Fruit fly (Drosophila melanogaster) whole organism, prepupa: ENCODE results near the gene Vha26.
A peak's percentile ranks its signal among the peaks of the same experiment; 100 is the strongest.

Experiments used
- Blimp-1 ChIP-seq: fragments of 200-800 bp; sonication (Bioruptor generic); optimal IDR thresholded peaks from 3 replicates; lab custom pipeline; 2017; ENCODE audit warnings: missing biosample characterization, missing genetic modification characterization, mild to moderate bottlenecking, moderate library complexity, missing genetic modification reagents
- CG10631 ChIP-seq: fragments of 200-800 bp; sonication (Bioruptor generic); optimal IDR thresholded peaks from 2 replicates; lab custom pipeline; 2016; ENCODE audit warnings: missing biosample characterization, missing genetic modification characterization
- CG10669 ChIP-seq: fragments of 200-800 bp; sonication (Bioruptor generic); optimal IDR thresholded peaks from 3 replicates; lab custom pipeline; 2018; ENCODE audit warnings: missing biosample characterization, mild to moderate bottlenecking, missing genetic modification characterization, moderate library complexity
- CG11294 ChIP-seq: fragments of 200-800 bp; sonication (Bioruptor generic); IDR thresholded peaks from 2 replicates; pipeline ENCODE4 v1.3.6; 2022; ENCODE audit warnings: missing biosample characterization, missing genetic modification characterization
- CG11762 ChIP-seq: fragments of 200-800 bp; sonication (Bioruptor generic); optimal IDR thresholded peaks from 3 replicates; lab custom pipeline; 2016; ENCODE audit warnings: missing biosample characterization, missing genetic modification characterization; ENCODE audit not compliant: insufficient read depth
- CG11902 ChIP-seq: fragments of 200-800 bp; sonication (Bioruptor generic); optimal IDR thresholded peaks from 3 replicates; lab custom pipeline; 2016; ENCODE audit warnings: missing biosample characterization, missing genetic modification characterization
- CG15336 ChIP-seq: fragments of 200-800 bp; sonication (Bioruptor generic); IDR thresholded peaks from 2 replicates; pipeline ENCODE4 v1.3.6; 2022; ENCODE audit warnings: missing biosample characterization, missing genetic modification characterization
- CG1621 ChIP-seq: fragments of 200-800 bp; sonication (Bioruptor generic); optimal IDR thresholded peaks from 3 replicates; lab custom pipeline; 2018; ENCODE audit warnings: missing biosample characterization, mild to moderate bottlenecking, missing genetic modification characterization
- CG16779 ChIP-seq: fragments of 200-800 bp; sonication (Bioruptor generic); optimal IDR thresholded peaks from 3 replicates; lab custom pipeline; 2017; ENCODE audit warnings: missing biosample characterization, mild to moderate bottlenecking, missing genetic modification characterization
- CG3032 ChIP-seq: fragments of 200-800 bp; optimal IDR thresholded peaks from 2 replicates; lab custom pipeline; 2019; ENCODE audit warnings: missing biosample characterization, mild to moderate bottlenecking, missing genetic modification characterization, moderate library complexity
- CG31627 ChIP-seq: fragments of 200-800 bp; sonication (Bioruptor generic); optimal IDR thresholded peaks from 3 replicates; lab custom pipeline; 2016; ENCODE audit warnings: missing biosample characterization, missing genetic modification characterization
- CG32006 ChIP-seq: fragments of 200-800 bp; sonication (Bioruptor generic); optimal IDR thresholded peaks from 3 replicates; lab custom pipeline; 2017; ENCODE audit warnings: missing biosample characterization, mild to moderate bottlenecking, missing genetic modification characterization
- CG34406 ChIP-seq: fragments of 200-800 bp; sonication (Bioruptor generic); optimal IDR thresholded peaks from 3 replicates; lab custom pipeline; 2016; ENCODE audit warnings: missing biosample characterization, missing genetic modification characterization
- CG4318 ChIP-seq: fragments of 200-800 bp; sonication (Bioruptor generic); optimal IDR thresholded peaks from 3 replicates; lab custom pipeline; 2017; ENCODE audit warnings: missing biosample characterization, mild to moderate bottlenecking, missing genetic modification characterization
- CG6163 ChIP-seq: fragments of 200-800 bp; sonication (Bioruptor generic); IDR thresholded peaks from 3 replicates; pipeline ENCODE4 v1.3.6; 2022; ENCODE audit warnings: missing biosample characterization, missing genetic modification characterization
- CG6808 ChIP-seq: fragments of 200-800 bp; sonication (Bioruptor generic); optimal IDR thresholded peaks from 3 replicates; lab custom pipeline; 2017; ENCODE audit warnings: missing biosample characterization, missing genetic modification characterization, mild to moderate bottlenecking, moderate library complexity, missing genetic modification reagents
- CG6854 ChIP-seq: fragments of 200-800 bp; sonication (Bioruptor generic); optimal IDR thresholded peaks from 2 replicates; lab custom pipeline; 2017; ENCODE audit warnings: missing biosample characterization, mild to moderate bottlenecking, missing genetic modification characterization
- CG7368 ChIP-seq: fragments of 200-800 bp; sonication (Bioruptor generic); optimal IDR thresholded peaks from 3 replicates; lab custom pipeline; 2016; ENCODE audit warnings: missing biosample characterization, missing genetic modification characterization
- CG8119 ChIP-seq: fragments of 200-800 bp; sonication (Bioruptor generic); IDR thresholded peaks from 3 replicates; pipeline ENCODE4 v1.3.6; 2022; ENCODE audit warnings: missing biosample characterization, missing genetic modification characterization
- CG8319 ChIP-seq: fragments of 200-800 bp; sonication (Bioruptor generic); optimal IDR thresholded peaks from 3 replicates; lab custom pipeline; 2016; ENCODE audit warnings: missing biosample characterization, missing genetic modification characterization
- CG8632 ChIP-seq: fragments of 200-800 bp; sonication (Bioruptor generic); optimal IDR thresholded peaks from 3 replicates; lab custom pipeline; 2016; ENCODE audit warnings: missing biosample characterization, missing genetic modification characterization
- CG9139 ChIP-seq: fragments of 200-800 bp; sonication (Bioruptor generic); optimal IDR thresholded peaks from 3 replicates; lab custom pipeline; 2017; ENCODE audit warnings: missing biosample characterization, mild to moderate bottlenecking, missing genetic modification characterization
- Eip75B ChIP-seq: fragments of 200-800 bp; sonication (Bioruptor generic); optimal IDR thresholded peaks from 3 replicates; lab custom pipeline; 2016; ENCODE audit warnings: missing biosample characterization, missing genetic modification characterization
- Eip78C ChIP-seq: fragments of 200-800 bp; sonication (Bioruptor generic); peaks from one replicate; lab custom pipeline; 2016; ENCODE audit warnings: missing biosample characterization, missing genetic modification characterization
- Ets21C ChIP-seq: fragments of 200-800 bp; sonication (Bioruptor generic); optimal IDR thresholded peaks from 3 replicates; lab custom pipeline; 2016; ENCODE audit warnings: missing biosample characterization, missing genetic modification characterization
- Ets96B ChIP-seq: fragments of 200-800 bp; optimal IDR thresholded peaks from 2 replicates; lab custom pipeline; 2019; ENCODE audit warnings: missing biosample characterization, mild to moderate bottlenecking, missing genetic modification characterization, moderate library complexity
- Gug ChIP-seq: fragments of 200-800 bp; sonication (Bioruptor generic); IDR thresholded peaks from 2 replicates; pipeline ENCODE4 v1.3.6; 2022; ENCODE audit warnings: missing biosample characterization, missing genetic modification characterization
- Hr38 ChIP-seq: sonication (Bioruptor generic); optimal IDR thresholded peaks from 2 replicates; lab custom pipeline; 2016; ENCODE audit warnings: missing biosample characterization, missing genetic modification characterization
- Hr39 ChIP-seq: fragments of 200-800 bp; sonication (Bioruptor generic); optimal IDR thresholded peaks from 2 replicates; lab custom pipeline; 2016; ENCODE audit warnings: missing biosample characterization, missing genetic modification characterization
- Hr4 ChIP-seq: fragments of 200-800 bp; sonication (Bioruptor generic); optimal IDR thresholded peaks from 3 replicates; lab custom pipeline; 2016; ENCODE audit warnings: missing biosample characterization, missing genetic modification characterization
- Lpt ChIP-seq: fragments of 200-800 bp; sonication (Bioruptor generic); optimal IDR thresholded peaks from 3 replicates; lab custom pipeline; 2016; ENCODE audit warnings: missing biosample characterization, missing genetic modification characterization
- Met ChIP-seq: fragments of 200-800 bp; sonication (Bioruptor generic); optimal IDR thresholded peaks from 3 replicates; lab custom pipeline; 2016; ENCODE audit warnings: missing biosample characterization, missing genetic modification characterization
- OdsH ChIP-seq: fragments of 200-800 bp; sonication (Bioruptor generic); optimal IDR thresholded peaks from 3 replicates; lab custom pipeline; 2016; ENCODE audit warnings: missing biosample characterization, missing genetic modification characterization
- Sox102F ChIP-seq: fragments of 200-800 bp; sonication (Bioruptor generic); optimal IDR thresholded peaks from 2 replicates; lab custom pipeline; 2016; ENCODE audit warnings: missing biosample characterization, mild to moderate bottlenecking, missing genetic modification characterization
- achi ChIP-seq: fragments of 200-800 bp; sonication (Bioruptor generic); optimal IDR thresholded peaks from 3 replicates; lab custom pipeline; 2016; ENCODE audit warnings: missing biosample characterization, missing genetic modification characterization
- acj6 ChIP-seq: fragments of 200-800 bp; sonication (Bioruptor generic); optimal IDR thresholded peaks from 3 replicates; lab custom pipeline; 2016; ENCODE audit warnings: missing biosample characterization, missing genetic modification characterization
- cyc ChIP-seq: fragments of 200-800 bp; sonication (Bioruptor generic); optimal IDR thresholded peaks from 3 replicates; lab custom pipeline; 2016; ENCODE audit warnings: missing biosample characterization, missing genetic modification characterization
- dsx ChIP-seq: fragments of 200-800 bp; optimal IDR thresholded peaks from 3 replicates; lab custom pipeline; 2019; ENCODE audit warnings: missing biosample characterization, mild to moderate bottlenecking, missing genetic modification characterization, moderate library complexity; ENCODE audit not compliant: poor library complexity, severe bottlenecking
- eg ChIP-seq: fragments of 200-800 bp; sonication (Bioruptor generic); IDR thresholded peaks from 3 replicates; pipeline ENCODE4 v1.3.6; 2022; ENCODE audit warnings: missing biosample characterization, missing genetic modification characterization
- esn ChIP-seq: fragments of 200-800 bp; sonication (Bioruptor generic); optimal IDR thresholded peaks from 2 replicates; lab custom pipeline; 2016; ENCODE audit warnings: missing biosample characterization, mild to moderate bottlenecking, missing genetic modification characterization, moderate library complexity
- fd59A ChIP-seq: fragments of 200-800 bp; sonication (Bioruptor generic); optimal IDR thresholded peaks from 2 replicates; lab custom pipeline; 2017; ENCODE audit warnings: missing biosample characterization, mild to moderate bottlenecking, missing genetic modification characterization, missing genetic modification reagents
- fd85E ChIP-seq: fragments of 200-800 bp; sonication (Bioruptor generic); optimal IDR thresholded peaks from 3 replicates; lab custom pipeline; 2016; ENCODE audit warnings: missing biosample characterization, missing genetic modification characterization
- fkh ChIP-seq: fragments of 200-800 bp; sonication (Bioruptor generic); optimal IDR thresholded peaks from 3 replicates; lab custom pipeline; 2017; ENCODE audit warnings: missing biosample characterization, mild to moderate bottlenecking, missing genetic modification characterization, moderate library complexity
- lz ChIP-seq: fragments of 200-800 bp; sonication (Bioruptor generic); optimal IDR thresholded peaks from 3 replicates; lab custom pipeline; 2016; ENCODE audit warnings: missing biosample characterization, missing genetic modification characterization
- pdm3 ChIP-seq: fragments of 200-800 bp; sonication (Bioruptor generic); optimal IDR thresholded peaks from 3 replicates; lab custom pipeline; 2016; ENCODE audit warnings: missing biosample characterization, missing genetic modification characterization
- salr ChIP-seq, 2 experiments: fragments of 200-800 bp; sonication (Bioruptor generic); optimal IDR thresholded peaks; 3 replicates each; lab custom pipeline; 2016 to 2018; ENCODE audit warnings: missing biosample characterization in 2 of 2, missing genetic modification characterization in 2 of 2, mild to moderate bottlenecking in 1 of 2
- spab ChIP-seq: fragments of 200-800 bp; sonication (Bioruptor generic); optimal IDR thresholded peaks from 2 replicates; lab custom pipeline; 2017; ENCODE audit warnings: missing biosample characterization, mild to moderate bottlenecking, missing genetic modification characterization, missing genetic modification reagents
- ss ChIP-seq, 2 experiments: fragments of 200-800 bp; sonication (Bioruptor generic); optimal IDR thresholded peaks; 2 replicates in 1 of 2; 3 replicates in 1 of 2; lab custom pipeline; 2017 to 2018; ENCODE audit warnings: mild to moderate bottlenecking in 2 of 2, missing biosample characterization in 2 of 2, missing genetic modification characterization in 2 of 2, moderate library complexity in 1 of 2
- svp ChIP-seq: fragments of 200-800 bp; sonication (Bioruptor generic); peaks from one replicate; lab custom pipeline; 2016; ENCODE audit warnings: missing biosample characterization, missing genetic modification characterization
- topi ChIP-seq: fragments of 200-800 bp; sonication (Bioruptor generic); optimal IDR thresholded peaks from 3 replicates; lab custom pipeline; 2016; ENCODE audit warnings: missing biosample characterization, missing genetic modification characterization
- vri ChIP-seq: fragments of 200-800 bp; sonication (Bioruptor generic); optimal IDR thresholded peaks from 3 replicates; lab custom pipeline; 2016; ENCODE audit warnings: missing biosample characterization, mild to moderate bottlenecking, missing genetic modification characterization

The Vha26 gene

DNA sequence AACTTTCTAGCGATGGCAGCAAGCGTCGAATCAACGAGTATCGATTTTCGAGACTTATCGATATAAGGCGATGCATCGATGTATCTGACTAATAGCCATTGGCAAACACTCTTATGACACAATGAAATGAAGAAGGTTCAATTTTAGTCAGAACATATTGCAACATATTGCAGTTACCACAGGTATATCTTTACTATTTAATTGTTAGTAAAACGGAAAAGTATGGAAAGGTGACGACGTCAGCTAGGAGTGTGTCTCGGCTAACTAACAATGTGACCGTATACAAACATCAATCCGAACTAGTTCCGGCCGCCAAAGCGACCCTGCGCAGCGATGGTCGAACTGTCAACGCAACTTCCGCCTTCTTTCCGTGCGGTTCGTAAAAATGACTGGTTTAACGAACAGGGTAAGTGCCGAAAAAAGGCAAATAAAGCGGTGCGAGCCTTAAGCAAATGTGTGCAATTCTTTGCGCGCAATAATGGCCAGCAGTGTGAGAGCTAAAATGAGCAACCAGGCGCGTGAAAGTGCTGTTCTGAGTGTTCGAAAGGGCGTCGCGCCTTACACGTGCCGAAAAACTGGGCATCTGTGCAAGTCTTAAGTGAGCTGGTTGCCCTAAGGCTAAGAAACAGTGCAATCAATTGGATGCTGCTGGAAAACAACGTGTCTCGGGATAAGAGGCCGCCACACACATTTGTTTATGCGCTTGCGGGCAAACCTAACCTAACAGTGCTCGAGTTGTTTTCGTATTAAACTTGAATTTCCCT lies 32.7 kb downstream of the Vha26 start, which contains the start of the genes Dph4, Spec2 and RpL13A:
Dph4 (minus strand) TSS at position 11 of the 764 bp plus-strand sequence.
Spec2 (minus strand) TSS at position 11 of the 764 bp plus-strand sequence.
RpL13A (plus strand) TSS at position 360 of the 764 bp plus-strand sequence.
- TF ChIP-seq CG8119 (GFP tag; lab: Robert Waterston, UW) (no peak), Eip78C (GFP tag; lab: Kevin White, UChicago) (peak; percentile 96), cyc (GFP tag; lab: Kevin White, UChicago) (peak; percentile 83), achi (GFP tag; lab: Kevin White, UChicago) (peak; percentile 100), CG32006 (GFP tag; lab: Kevin White, UChicago) (no peak), CG15336 (no peak), CG16779 (tag; lab: Kevin White, UChicago) (peak; percentile 67), spab (no peak), Lpt (no peak), topi (peak; percentile 79), esn (GFP tag; lab: Kevin White, UChicago) (peak; percentile 92), pdm3 (GFP tag; lab: Kevin White, UChicago) (no peak), Sox102F (GFP tag; lab: Kevin White, UChicago) (peak; percentile 89), acj6 (GFP tag; lab: Kevin White, UChicago) (peak; percentile 83), CG6163 (no peak), CG4318 (GFP tag; lab: Kevin White, UChicago) (no peak), dsx (GFP tag; lab: Kevin White, UChicago) (peak; percentile 38), CG6854 (GFP tag; lab: Kevin White, UChicago) (peak; percentile 95), Hr38 (no peak), Ets96B (peak; percentile 49), Gug (no peak), CG10669 (no peak), Hr39 (no peak), CG3032 (tag; lab: Kevin White, UChicago) (peak; percentile 75), Blimp-1 (GFP tag; lab: Kevin White, UChicago) (peak; percentile 72), CG34406 (peak; percentile 83), OdsH (GFP tag; lab: Kevin White, UChicago) (no peak), CG8319 (GFP tag; lab: Kevin White, UChicago) (peak; percentile 73), CG11902 (GFP tag; lab: Kevin White, UChicago) (peak; percentile 48), CG9139 (GFP tag; lab: Kevin White, UChicago) (no peak), CG8632 (GFP tag; lab: Kevin White, UChicago) (peak; percentile 60), CG11762 (peak; percentile 67), salr (GFP tag; optimal IDR thresholded peaks at IDR 0.05; lab: Kevin White, UChicago) (peak in 1 of 2 experiments; percentile 91), Eip75B (GFP tag; lab: Kevin White, UChicago) (no peak), CG11294 (GFP tag; lab: Robert Waterston, UW) (no peak), CG31627 (GFP tag; lab: Kevin White, UChicago) (peak; percentile 80), CG7368 (GFP tag; lab: Kevin White, UChicago) (peak; percentile 86), CG6808 (GFP tag; lab: Kevin White, UChicago) (peak; percentile 83), fkh (GFP tag; lab: Kevin White, UChicago) (peak; percentile 82), eg (GFP tag; lab: Robert Waterston, UW) (no peak), CG10631 (GFP tag; lab: Kevin White, UChicago) (no peak), CG1621 (tag; lab: Kevin White, UChicago) (peak; percentile 83), fd59A (GFP tag; lab: Kevin White, UChicago) (peak; percentile 64), Met (GFP tag; lab: Kevin White, UChicago) (peak; percentile 89), vri (GFP tag; lab: Kevin White, UChicago) (no peak), ss (GFP tag; optimal IDR thresholded peaks at IDR 0.05; lab: Kevin White, UChicago) (peak; percentile 54 to 90), fd85E (GFP tag; lab: Kevin White, UChicago) (no peak), lz (peak; percentile 91), Ets21C (GFP tag; lab: Kevin White, UChicago) (no peak), Hr4 (GFP tag; lab: Kevin White, UChicago) (no peak), svp (peak; percentile 86)
